Worm (Caenorhabditis elegans): Measurements from ENCODE around the gene M117.3.

- TF ChIP-seq pqm-1 (tag; optimal IDR thresholded peaks at IDR 0.05) (no peak), aly-2 (tag; optimal IDR thresholded peaks at IDR 0.05) (no peak), ama-1 (optimal IDR thresholded peaks at IDR 0.05) (peak; percentile 67), nhr-28 (tag; optimal IDR thresholded peaks at IDR 0.05) (peak; percentile 32), lir-3 (tag; optimal IDR thresholded peaks at IDR 0.05) (no peak), D1046.2 (GFP tag; IDR thresholded peaks at IDR 0.05) (no peak), snpc-4 (tag; optimal IDR thresholded peaks at IDR 0.05) (no peak), mep-1 (tag; optimal IDR thresholded peaks at IDR 0.05) (peak; percentile 81)
These were observed 35.2 kb downstream of the M117.3 start for ce11 chrIV:11857159-11857565.
